Fruit fly (Drosophila melanogaster): ENCODE data around the gene CG31140.

Gene CG31140

dm6 chr3R:23920874-23921539, 42.0 kb upstream of the CG31140 start (continued):
- TF ChIP-seq CG12071 (GFP tag; optimal IDR thresholded peaks at IDR 0.05) (peak; percentile 52), CG5180 (GFP tag; optimal IDR thresholded peaks at IDR 0.05) (no peak), trem (tag; optimal IDR thresholded peaks at IDR 0.05) (no peak), CG33213 (GFP tag; optimal IDR thresholded peaks at IDR 0.05) (no peak), hkb (optimal IDR thresholded peaks at IDR 0.05) (no peak), hkb (GFP tag; IDR thresholded peaks at IDR 0.05) (no peak; the same call in 1 of the 2 replicates), tap (tag; optimal IDR thresholded peaks at IDR 0.05) (no peak), D19B (GFP tag; optimal IDR thresholded peaks at IDR 0.05) (peak; percentile 26), HmgZ (tag; optimal IDR thresholded peaks at IDR 0.05) (peak; percentile 81), otp (GFP tag; IDR thresholded peaks at IDR 0.05) (0 out of 3 replicates have a peak, but pooled peaks have one; percentile 40), seq (GFP tag; IDR thresholded peaks at IDR 0.05) (peak; percentile 69), CG15269 (tag; optimal IDR thresholded peaks at IDR 0.05) (peak; percentile 43), schlank (tag; optimal IDR thresholded peaks at IDR 0.05) (peak; percentile 82), CG13775 (GFP tag; optimal IDR thresholded peaks at IDR 0.05) (no peak), bigmax (GFP tag; optimal IDR thresholded peaks at IDR 0.05) (no peak), Camta (GFP tag; optimal IDR thresholded peaks at IDR 0.05) (no peak), z (GFP tag; IDR thresholded peaks at IDR 0.05) (no peak), usp (GFP tag; optimal IDR thresholded peaks at IDR 0.05) (no peak), CG32772 (GFP tag; IDR thresholded peaks at IDR 0.05) (0 out of 2 replicates have a peak, but pooled peaks have one; percentile 10), cato (GFP tag; optimal IDR thresholded peaks at IDR 0.05; ENCODE audit: borderline replicate concordance) (no peak), CG7928 (GFP tag; optimal IDR thresholded peaks at IDR 0.05) (no peak), gsb (GFP tag; IDR thresholded peaks at IDR 0.05) (peak; percentile 71), NC2α (GFP tag; optimal IDR thresholded peaks at IDR 0.05) (no peak), CG7357 (GFP tag; IDR thresholded peaks at IDR 0.05) (no peak), CG11504 (tag; optimal IDR thresholded peaks at IDR 0.05) (no peak), CG34224 (GFP tag; IDR thresholded peaks at IDR 0.05; ENCODE audit: partially characterized antibody) (no peak), trh (GFP tag; optimal IDR thresholded peaks at IDR 0.05) (no peak), CG11247 (GFP tag; IDR thresholded peaks at IDR 0.05) (peak; percentile 66), CG2116 (GFP tag; optimal IDR thresholded peaks at IDR 0.05) (no peak), chinmo (GFP tag; IDR thresholded peaks at IDR 0.05; ENCODE audit: partially characterized antibody) (peak; percentile 88; the same call in 3 of the 4 replicates), CG10209 (GFP tag; optimal IDR thresholded peaks at IDR 0.05) (no peak), sisA (GFP tag; IDR thresholded peaks at IDR 0.05) (0 out of 2 replicates have a peak, but pooled peaks have one; percentile 24), pita (GFP tag; optimal IDR thresholded peaks at IDR 0.05) (no peak), CG16779 (GFP tag; IDR thresholded peaks at IDR 0.05) (peak; percentile 75), ham (GFP tag; IDR thresholded peaks at IDR 0.05) (no peak; the same call in 1 of the 2 replicates), CG10654 (GFP tag; optimal IDR thresholded peaks at IDR 0.05) (no peak), sr (GFP tag; IDR thresholded peaks at IDR 0.05) (no peak), CG31365 (tag; optimal IDR thresholded peaks at IDR 0.05) (peak; percentile 28), az2 (GFP tag; optimal IDR thresholded peaks at IDR 0.05) (no peak), caup (GFP tag; optimal IDR thresholded peaks at IDR 0.05; ENCODE audit: severe bottlenecking) (peak; percentile 76), ranshi (GFP tag; IDR thresholded peaks at IDR 0.05) (peak; percentile 63; the same call in 1 of the 2 replicates), HLH3B (GFP tag; IDR thresholded peaks at IDR 0.05) (peak; percentile 42; the same call in 1 of the 2 replicates), lmd (GFP tag; IDR thresholded peaks at IDR 0.05) (peak; percentile 56; the same call in 1 of the 2 replicates), CG13123 (GFP tag; optimal IDR thresholded peaks at IDR 0.05) (no peak), Usf (GFP tag; optimal IDR thresholded peaks at IDR 0.05) (no peak), al (GFP tag; IDR thresholded peaks at IDR 0.05) (peak; percentile 56), CG15696 (tag; optimal IDR thresholded peaks at IDR 0.05) (peak; percentile 19), CG16813 (GFP tag; IDR thresholded peaks at IDR 0.05; ENCODE audit: partially characterized antibody) (no peak), Fer1 (GFP tag; optimal IDR thresholded peaks at IDR 0.05) (peak; percentile 46), CG1832 (GFP tag; optimal IDR thresholded peaks at IDR 0.05) (no peak)

All from whole organism, embryonic.